Worm (Caenorhabditis elegans): ENCODE measurements around the gene C03F11.2.

C03F11.2 gene

DNA sequence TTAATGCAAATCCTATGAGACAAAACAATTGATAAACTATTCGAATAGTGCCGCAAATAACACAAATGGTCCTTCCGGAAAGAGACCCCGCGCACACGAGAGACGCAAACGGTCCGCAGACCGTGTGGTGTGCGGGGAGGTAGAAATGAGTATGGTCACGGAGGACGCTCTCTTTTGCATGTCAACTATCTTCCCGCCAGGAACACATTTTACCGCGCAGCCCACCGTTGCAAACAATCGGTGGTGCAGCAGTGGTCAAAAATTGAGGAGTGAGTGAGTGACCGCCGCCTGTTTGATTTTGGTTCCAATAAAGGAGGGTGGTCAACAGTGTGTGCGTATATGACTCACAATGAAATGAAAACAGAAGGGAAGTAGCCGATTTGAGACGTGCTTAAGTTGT, 36.5 kb downstream of the C03F11.2 start:
- TF ChIP-seq blmp-1 (tag; optimal IDR thresholded peaks at IDR 0.05; ENCODE audit: insufficient read depth) (no peak), unc-62 (GFP tag; optimal IDR thresholded peaks at IDR 0.05) (no peak)

- peak; percentile 41 for TF ChIP-seq crh-2 (tag; optimal IDR thresholded peaks at IDR 0.05)
- peak; percentile 9 for TF ChIP-seq C34F6.9 (tag; optimal IDR thresholded peaks at IDR 0.05)
- TF ChIP-seq F13H6.1 (tag; optimal IDR thresholded peaks at IDR 0.05): peak; percentile 2
- peak; percentile 23 for TF ChIP-seq nhr-129 (tag; optimal IDR thresholded peaks at IDR 0.05)
- TF ChIP-seq nhr-25 (tag; optimal IDR thresholded peaks at IDR 0.05): no peak
- peak; percentile 7 for TF ChIP-seq lin-11 (tag; optimal IDR thresholded peaks at IDR 0.05)
- no peak for TF ChIP-seq nhr-23 (tag; optimal IDR thresholded peaks at IDR 0.05)
Measured at ce11 chrX:5355253-5355652, 41.9 kb downstream of the C03F11.2 start.

- TF ChIP-seq fos-1 (tag; optimal IDR thresholded peaks at IDR 0.05) (peak; percentile 16), dmd-4 (tag; optimal IDR thresholded peaks at IDR 0.05) (no peak), nhr-129 (tag; optimal IDR thresholded peaks at IDR 0.05) (no peak), unc-62 (GFP tag; optimal IDR thresholded peaks at IDR 0.05) (no peak), elt-1 (tag; optimal IDR thresholded peaks at IDR 0.05) (no peak), nhr-25 (tag; optimal IDR thresholded peaks at IDR 0.05) (no peak), F13H6.1 (tag; optimal IDR thresholded peaks at IDR 0.05) (peak; percentile 29), zag-1 (tag; optimal IDR thresholded peaks at IDR 0.05) (no peak), unc-55 (GFP tag; optimal IDR thresholded peaks at IDR 0.05) (peak; percentile 44), nhr-6 (tag; optimal IDR thresholded peaks at IDR 0.05) (no peak), snpc-4 (tag; optimal IDR thresholded peaks at IDR 0.05) (peak; percentile 21), ztf-11 (tag; optimal IDR thresholded peaks at IDR 0.05) (no peak), skn-1 (tag; optimal IDR thresholded peaks at IDR 0.05) (no peak), crh-2 (tag; optimal IDR thresholded peaks at IDR 0.05) (peak; percentile 3)
Measured at ce11 chrX:5354022-5354876, 43.0 kb downstream of the C03F11.2 start, which contains the start of gene pfn-2. pfn-2 (minus strand) TSS chrX:5354072.

DNA sequence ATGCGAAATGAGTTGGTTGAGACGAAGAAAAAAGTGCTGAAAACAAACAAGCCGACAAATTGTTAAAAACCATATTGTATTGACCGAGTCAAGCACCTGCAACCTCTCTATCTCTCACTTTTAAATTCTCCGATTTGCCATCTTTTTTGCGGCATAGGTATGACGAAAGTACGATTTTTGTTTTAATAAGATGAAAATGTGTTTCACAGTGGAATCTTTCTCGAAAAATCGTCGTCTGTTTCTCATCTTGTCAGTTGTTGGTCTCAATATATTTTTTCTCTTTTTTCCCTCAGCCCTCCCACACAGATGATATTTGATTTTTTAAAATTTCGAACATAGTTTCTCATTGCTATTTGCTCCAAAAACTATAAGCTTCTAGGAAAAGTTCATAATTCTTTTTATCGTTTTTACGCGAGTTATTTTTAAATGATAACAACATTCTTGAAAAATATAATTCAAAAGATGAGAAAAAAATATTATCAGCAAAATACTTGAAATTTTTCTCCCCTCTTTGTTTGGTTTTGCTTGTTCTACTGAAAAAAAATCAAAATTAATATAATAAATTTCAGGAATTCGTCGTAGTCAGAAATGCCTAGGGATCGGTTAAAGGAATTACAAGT, 48.6 kb downstream of the C03F11.2 start, which contains the start of gene syx-3:
syx-3 (plus strand) TSS at position 570 of the 620 bp plus-strand sequence.
- no peak for TF ChIP-seq fos-1 (tag; optimal IDR thresholded peaks at IDR 0.05)
- no peak for TF ChIP-seq mdl-1 (tag; optimal IDR thresholded peaks at IDR 0.05)
- no peak for TF ChIP-seq dmd-4 (tag; optimal IDR thresholded peaks at IDR 0.05)
- TF ChIP-seq blmp-1 (tag; optimal IDR thresholded peaks at IDR 0.05; ENCODE audit: insufficient read depth): no peak
- TF ChIP-seq nhr-6 (tag; optimal IDR thresholded peaks at IDR 0.05): no peak
- no peak for TF ChIP-seq F13H6.1 (tag; optimal IDR thresholded peaks at IDR 0.05)
- TF ChIP-seq skn-1 (tag; optimal IDR thresholded peaks at IDR 0.05): no peak
- no peak for TF ChIP-seq peb-1 (tag; optimal IDR thresholded peaks at IDR 0.05)

- TF ChIP-seq nhr-129 (tag; optimal IDR thresholded peaks at IDR 0.05): no peak
- TF ChIP-seq zag-1 (tag; optimal IDR thresholded peaks at IDR 0.05): peak; percentile 13
Measured at ce11 chrX:5347856-5348255, 49.3 kb downstream of the C03F11.2 start.

DNA sequence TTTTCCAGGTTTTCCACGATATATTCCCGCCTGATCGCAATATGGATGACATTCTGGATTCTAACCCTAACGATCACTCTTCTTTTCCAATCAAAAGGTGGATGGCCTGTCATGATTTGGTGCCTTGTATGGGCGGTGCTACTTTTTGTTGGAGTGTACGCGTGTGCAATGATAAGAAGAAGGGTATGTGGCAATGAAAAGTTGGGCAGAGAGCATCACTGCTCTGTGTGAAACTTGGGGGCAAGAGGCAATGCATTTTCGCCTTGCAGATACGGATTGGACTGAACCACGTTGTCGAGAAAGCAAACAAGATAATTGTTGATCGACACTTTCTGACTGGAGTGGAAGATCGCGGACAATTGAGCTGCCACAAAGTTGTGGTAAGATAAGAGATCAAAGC, 50.9 kb downstream of the C03F11.2 start:
- TF ChIP-seq alr-1 (tag; optimal IDR thresholded peaks at IDR 0.05) (no peak), lsy-2 (tag; optimal IDR thresholded peaks at IDR 0.05) (no peak), fos-1 (tag; optimal IDR thresholded peaks at IDR 0.05) (peak; percentile 10), mbf-1 (tag; optimal IDR thresholded peaks at IDR 0.05) (no peak)

Measured in whole organism, L2 larva.